Worm (Caenorhabditis elegans) whole organism, late embryonic: Measurements from ENCODE around the gene sec-61.A.

Experiments used
- C08G9.2 ChIP-seq: sonication (generic microtip); optimal IDR thresholded peaks from 2 replicates; lab custom pipeline; 2016; ENCODE audit warnings: mild to moderate bottlenecking, missing genetic modification characterization, moderate library complexity, missing compliant biosample characterization
- F13H6.1 ChIP-seq: sonication (generic microtip); optimal IDR thresholded peaks from 2 replicates; lab custom pipeline; 2016; ENCODE audit warnings: missing genetic modification characterization, missing compliant biosample characterization
- ahr-1 ChIP-seq: sonication (generic microtip); optimal IDR thresholded peaks from 2 replicates; lab custom pipeline; 2016; ENCODE audit warnings: missing genetic modification characterization, missing compliant biosample characterization
- ama-1 ChIP-seq: fragments of 150-350 bp; optimal IDR thresholded peaks from 2 replicates; lab custom pipeline; 2014
- ceh-14 ChIP-seq: sonication (generic microtip); optimal IDR thresholded peaks from 2 replicates; lab custom pipeline; 2016; ENCODE audit warnings: missing genotype, missing genetic modification characterization, missing compliant biosample characterization
- ceh-18 ChIP-seq: sonication (generic microtip); optimal IDR thresholded peaks from 2 replicates; lab custom pipeline; 2016; ENCODE audit warnings: missing genetic modification characterization, missing compliant biosample characterization
- ceh-2 ChIP-seq: sonication (generic microtip); optimal IDR thresholded peaks from 2 replicates; lab custom pipeline; 2016; ENCODE audit warnings: missing genotype, missing genetic modification characterization, missing compliant biosample characterization
- ceh-30 ChIP-seq: fragments of 150-350 bp; optimal IDR thresholded peaks from 2 replicates; lab custom pipeline; 2014; ENCODE audit warnings: missing biosample characterization, missing genetic modification characterization
- ceh-31 ChIP-seq: sonication (generic microtip); optimal IDR thresholded peaks from 2 replicates; lab custom pipeline; 2016; ENCODE audit warnings: missing genetic modification characterization, missing compliant biosample characterization
- ceh-34 ChIP-seq: sonication (generic microtip); optimal IDR thresholded peaks from 2 replicates; lab custom pipeline; 2016; ENCODE audit warnings: mild to moderate bottlenecking, missing genetic modification characterization, missing compliant biosample characterization
- ceh-45 ChIP-seq: fragments of 200-800 bp; sonication (Bioruptor generic); IDR thresholded peaks from 2 replicates; pipeline ENCODE4 v1.3.6; 2022; ENCODE audit warnings: missing genetic modification reagents, missing genetic modification characterization, missing compliant biosample characterization
- ceh-6 ChIP-seq: fragments of 200-800 bp; sonication (Bioruptor generic); optimal IDR thresholded peaks from 2 replicates; lab custom pipeline; 2018; ENCODE audit warnings: mild to moderate bottlenecking, missing genetic modification characterization, missing compliant biosample characterization
- ceh-9 ChIP-seq: sonication (generic microtip); optimal IDR thresholded peaks from 2 replicates; lab custom pipeline; 2016; ENCODE audit warnings: mild to moderate bottlenecking, missing genetic modification characterization, inconsistent platforms, missing compliant biosample characterization
- che-1 ChIP-seq: sonication (generic microtip); optimal IDR thresholded peaks from 2 replicates; lab custom pipeline; 2016; ENCODE audit warnings: mild to moderate bottlenecking, missing genetic modification characterization, missing compliant biosample characterization
- dmd-4 ChIP-seq: sonication (generic microtip); optimal IDR thresholded peaks from 2 replicates; lab custom pipeline; 2016; ENCODE audit warnings: borderline replicate concordance, missing genetic modification characterization, missing compliant biosample characterization
- dve-1 ChIP-seq: sonication (generic microtip); optimal IDR thresholded peaks from 2 replicates; lab custom pipeline; 2017; ENCODE audit warnings: antibody characterized with exemption, mild to moderate bottlenecking, missing genetic modification characterization, missing compliant biosample characterization
- elt-2 ChIP-seq: sonication (generic microtip); optimal IDR thresholded peaks from 2 replicates; lab custom pipeline; 2016; ENCODE audit warnings: missing genetic modification reagents, missing genetic modification characterization, missing compliant biosample characterization
- elt-4 ChIP-seq: sonication (generic microtip); optimal IDR thresholded peaks from 2 replicates; lab custom pipeline; 2016; ENCODE audit warnings: missing genetic modification characterization, missing compliant biosample characterization
- ets-4 ChIP-seq: sonication (generic microtip); optimal IDR thresholded peaks from 2 replicates; lab custom pipeline; 2016; ENCODE audit warnings: missing genetic modification characterization, missing compliant biosample characterization
- eyg-1 ChIP-seq: sonication (generic microtip); optimal IDR thresholded peaks from 2 replicates; lab custom pipeline; 2016; ENCODE audit warnings: missing genotype, missing genetic modification characterization, missing compliant biosample characterization
- fax-1 ChIP-seq: sonication (generic microtip); optimal IDR thresholded peaks from 2 replicates; lab custom pipeline; 2016; ENCODE audit warnings: missing genotype, missing genetic modification characterization, missing compliant biosample characterization
- fkh-6 ChIP-seq: sonication (generic microtip); optimal IDR thresholded peaks from 2 replicates; lab custom pipeline; 2016; ENCODE audit warnings: missing genetic modification characterization, missing compliant biosample characterization
- hlh-30 ChIP-seq: sonication (generic microtip); optimal IDR thresholded peaks from 2 replicates; lab custom pipeline; 2017; ENCODE audit warnings: antibody characterized with exemption, missing genetic modification characterization, missing compliant biosample characterization; ENCODE audit not compliant: insufficient read depth
- hlh-6 ChIP-seq: sonication (generic microtip); optimal IDR thresholded peaks from 2 replicates; lab custom pipeline; 2016; ENCODE audit warnings: missing genotype, missing genetic modification characterization, missing compliant biosample characterization
- lim-6 ChIP-seq: sonication (generic microtip); optimal IDR thresholded peaks from 2 replicates; lab custom pipeline; 2016; ENCODE audit warnings: missing genetic modification characterization, missing compliant biosample characterization
- madf-2 ChIP-seq: sonication (generic microtip); optimal IDR thresholded peaks from 2 replicates; lab custom pipeline; 2017; ENCODE audit warnings: missing genetic modification characterization, missing compliant biosample characterization
- mec-3 ChIP-seq: sonication (generic microtip); optimal IDR thresholded peaks from 2 replicates; lab custom pipeline; 2016; ENCODE audit warnings: borderline replicate concordance, missing genetic modification characterization, missing compliant biosample characterization
- nfya-1 ChIP-seq: sonication (generic microtip); optimal IDR thresholded peaks from 2 replicates; lab custom pipeline; 2017; ENCODE audit warnings: missing genetic modification characterization, mild to moderate bottlenecking, missing compliant biosample characterization, antibody characterized with exemption, moderate library complexity
- nhr-232 ChIP-seq: sonication (generic microtip); optimal IDR thresholded peaks from 2 replicates; lab custom pipeline; 2016; ENCODE audit warnings: missing genetic modification characterization, missing compliant biosample characterization
- pag-3 ChIP-seq: sonication (generic microtip); optimal IDR thresholded peaks from 2 replicates; lab custom pipeline; 2016; ENCODE audit warnings: missing compliant biosample characterization, missing genetic modification characterization, borderline replicate concordance
- pat-9 ChIP-seq: fragments of 200-800 bp; sonication (Bioruptor generic); optimal IDR thresholded peaks from 2 replicates; lab custom pipeline; 2018; ENCODE audit warnings: mild to moderate bottlenecking, missing genetic modification characterization, moderate library complexity, missing compliant biosample characterization
- pax-1 ChIP-seq: fragments of 150-350 bp; optimal IDR thresholded peaks from 2 replicates; lab custom pipeline; 2014; ENCODE audit warnings: missing biosample characterization, missing genetic modification characterization
- pha-2 ChIP-seq: sonication (generic microtip); optimal IDR thresholded peaks from 2 replicates; lab custom pipeline; 2017; ENCODE audit warnings: mild to moderate bottlenecking, missing genetic modification characterization, missing compliant biosample characterization
- pros-1 ChIP-seq: fragments of 150-350 bp; optimal IDR thresholded peaks from 2 replicates; lab custom pipeline; 2014; ENCODE audit warnings: missing biosample characterization, missing genetic modification reagents, missing genetic modification characterization
- ref-2 ChIP-seq: sonication (generic microtip); optimal IDR thresholded peaks from 2 replicates; lab custom pipeline; 2016; ENCODE audit warnings: missing genetic modification characterization, missing compliant biosample characterization
- rnt-1 ChIP-seq: sonication (generic microtip); optimal IDR thresholded peaks from 2 replicates; lab custom pipeline; 2016; ENCODE audit warnings: missing genetic modification characterization, missing compliant biosample characterization
- sox-2 ChIP-seq: fragments of 200-800 bp; sonication (Bioruptor generic); IDR thresholded peaks from 2 replicates; pipeline ENCODE4 v1.3.6; 2022; ENCODE audit warnings: missing genetic modification reagents, missing genetic modification characterization, missing compliant biosample characterization
- tbx-2 ChIP-seq: sonication (generic microtip); optimal IDR thresholded peaks from 2 replicates; lab custom pipeline; 2016; ENCODE audit warnings: missing genetic modification characterization, missing compliant biosample characterization
- tbx-7 ChIP-seq: sonication (generic microtip); optimal IDR thresholded peaks from 2 replicates; lab custom pipeline; 2016; ENCODE audit warnings: missing genotype, missing genetic modification characterization, missing compliant biosample characterization
- unc-3 ChIP-seq, 2 experiments: fragments of 200-800 bp in 1 of 2; sonication (Bioruptor generic) in 1 of 2; sonication (generic microtip) in 1 of 2; conservative IDR thresholded peaks in 1 of 2; optimal IDR thresholded peaks in 1 of 2; 2 replicates each; pipeline versions ENCODE4 v1.3.6 to Lab custom; 2016 to 2022; ENCODE audit warnings: missing compliant biosample characterization in 2 of 2, missing genetic modification characterization in 2 of 2, missing genetic modification reagents in 1 of 2
- unc-42 ChIP-seq: sonication (generic microtip); optimal IDR thresholded peaks from 2 replicates; lab custom pipeline; 2016; ENCODE audit warnings: missing genotype, missing genetic modification characterization, missing compliant biosample characterization
- unc-55 ChIP-seq: sonication (generic microtip); optimal IDR thresholded peaks from 2 replicates; lab custom pipeline; 2017; ENCODE audit warnings: missing biosample characterization, missing genetic modification reagents, missing genetic modification characterization
- ztf-16 ChIP-seq: sonication (generic microtip); optimal IDR thresholded peaks from 2 replicates; lab custom pipeline; 2017; ENCODE audit warnings: missing genetic modification characterization, missing compliant biosample characterization

sec-61.A gene

ce11 chrIV:14824878-14825352 lies at the start of gene sec-61.A (continued):
- no peak for TF ChIP-seq ceh-2 (tag; lab: Kevin White, UChicago)
- TF ChIP-seq unc-55 = peak; percentile 9
- TF ChIP-seq eyg-1 (tag; lab: Kevin White, UChicago) = no peak
- no peak for TF ChIP-seq unc-3 (GFP tag; conservative IDR thresholded peaks at IDR 0.05; lab: Robert Waterston, UW)
- TF ChIP-seq unc-3 (tag; optimal IDR thresholded peaks at IDR 0.05; lab: Kevin White, UChicago) = peak; percentile 15
- TF ChIP-seq hlh-30 = peak; percentile 71
- no peak for TF ChIP-seq dmd-4
- TF ChIP-seq madf-2 (tag; lab: Kevin White, UChicago) = peak; percentile 20
- TF ChIP-seq lim-6 (tag; lab: Kevin White, UChicago) = no peak
- TF ChIP-seq mec-3 = no peak
- peak; percentile 63 for TF ChIP-seq ceh-34 (tag; lab: Kevin White, UChicago)
- TF ChIP-seq che-1 (tag; lab: Kevin White, UChicago) = no peak
- no peak for TF ChIP-seq ceh-9 (tag; lab: Kevin White, UChicago)
- no peak for TF ChIP-seq pat-9 (tag; lab: Kevin White, UChicago)
- peak; percentile 48 for TF ChIP-seq pax-1 (tag; lab: Kevin White, UChicago)

ce11 chrIV:14872320-14872719 lies 47.3 kb upstream of the sec-61.A start:
- TF ChIP-seq lim-6 (tag; lab: Kevin White, UChicago) = no peak
- peak; percentile 73 for TF ChIP-seq nfya-1 (tag; lab: Kevin White, UChicago)
- TF ChIP-seq sox-2 (GFP tag; lab: Robert Waterston, UW) = no peak
- peak; percentile 6 for TF ChIP-seq ceh-2 (tag; lab: Kevin White, UChicago)
- TF ChIP-seq pros-1 (tag; lab: Kevin White, UChicago) = peak; percentile 62
- no peak for TF ChIP-seq elt-4 (tag; lab: Kevin White, UChicago)
- TF ChIP-seq unc-55 = no peak
- TF ChIP-seq ceh-18 (tag; lab: Kevin White, UChicago) = peak; percentile 36
- TF ChIP-seq fax-1 (tag; lab: Kevin White, UChicago) = no peak
- TF ChIP-seq ceh-14 = no peak
- TF ChIP-seq pat-9 (tag; lab: Kevin White, UChicago) = no peak
- TF ChIP-seq ceh-31 (tag; lab: Kevin White, UChicago) = peak; percentile 49
- peak; percentile 49 for TF ChIP-seq hlh-6
- TF ChIP-seq ref-2 (tag; lab: Kevin White, UChicago) = peak; percentile 65
- no peak for TF ChIP-seq ceh-45 (GFP tag; lab: Robert Waterston, UW)
- TF ChIP-seq hlh-30 = peak; percentile 26
- TF ChIP-seq ztf-16 = no peak
- no peak for TF ChIP-seq pag-3 (tag; lab: Kevin White, UChicago)
- TF ChIP-seq tbx-7 (tag; lab: Kevin White, UChicago) = peak; percentile 15
- TF ChIP-seq ceh-30 = no peak
- TF ChIP-seq fkh-6 (tag; lab: Kevin White, UChicago) = no peak
- TF ChIP-seq ceh-34 (tag; lab: Kevin White, UChicago) = peak; percentile 10
- TF ChIP-seq F13H6.1 (tag; lab: Kevin White, UChicago) = peak; percentile 77
- peak; percentile 9 for TF ChIP-seq ets-4 (tag; lab: Kevin White, UChicago)
- TF ChIP-seq nhr-232 (tag; lab: Kevin White, UChicago) = peak; percentile 1
- TF ChIP-seq dve-1 (tag; lab: Kevin White, UChicago) = no peak
- TF ChIP-seq unc-42 (tag; lab: Kevin White, UChicago) = no peak
- no peak for TF ChIP-seq ahr-1 (tag; lab: Kevin White, UChicago)
- TF ChIP-seq elt-2 (tag; lab: Kevin White, UChicago) = no peak
- TF ChIP-seq tbx-2 (tag; lab: Kevin White, UChicago) = peak; percentile 70
- no peak for TF ChIP-seq ceh-6 (GFP tag; lab: Kevin White, UChicago)
- TF ChIP-seq ama-1 (lab: Kevin White, UChicago) = no peak
- TF ChIP-seq C08G9.2 (tag; lab: Kevin White, UChicago) = peak; percentile 33
- peak; percentile 63 for TF ChIP-seq rnt-1 (tag; lab: Kevin White, UChicago)
- peak; percentile 34 for TF ChIP-seq eyg-1 (tag; lab: Kevin White, UChicago)
- peak; percentile 32 for TF ChIP-seq pha-2
